Fruit fly (Drosophila melanogaster): ENCODE data around the gene Jasper.

Gene Jasper

DNA sequence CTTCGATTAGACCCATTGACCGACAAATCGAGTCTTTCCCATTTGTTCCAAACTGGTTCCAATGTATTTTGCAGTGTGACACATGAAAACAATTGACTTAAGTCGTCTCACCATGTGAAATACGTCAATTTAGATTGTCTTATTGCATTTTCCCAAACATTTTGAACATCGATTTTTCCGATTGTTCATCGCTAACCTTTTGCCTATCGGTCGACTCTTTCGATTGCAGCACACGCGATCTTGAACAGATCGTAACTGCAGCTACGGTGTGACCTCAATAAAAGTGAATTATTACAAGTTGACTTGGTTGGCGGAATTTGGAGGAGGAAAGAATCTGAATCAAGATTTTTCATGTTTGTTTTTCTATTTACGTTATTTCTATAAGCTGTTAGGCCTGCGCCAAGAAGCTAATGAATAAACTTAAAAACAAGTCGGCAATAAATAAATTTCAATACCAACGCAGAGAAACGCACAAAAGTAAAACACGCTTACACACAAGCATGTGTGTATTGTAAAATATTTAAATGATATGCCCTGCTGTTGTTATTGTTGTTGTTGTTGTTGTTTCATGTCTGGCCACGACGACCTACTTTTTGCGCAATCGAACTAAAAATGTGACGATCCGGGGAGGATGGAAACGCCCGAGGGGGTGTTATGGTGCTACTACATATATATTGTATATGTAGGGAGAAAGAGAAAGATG lies 8.3 kb downstream of the Jasper start (continued):
- TF ChIP-seq CG14860 (GFP tag; IDR thresholded peaks at IDR 0.05; ENCODE audit: partially characterized antibody) (peak; percentile 46; the same call in 2 of the 3 replicates), bbx (GFP tag; IDR thresholded peaks at IDR 0.05; ENCODE audit: partially characterized antibody) (peak; percentile 47; the same call in 1 of the 2 replicates), grau (tag; optimal IDR thresholded peaks at IDR 0.05) (peak; percentile 81), dysf (GFP tag; IDR thresholded peaks at IDR 0.05) (no peak), PHDP (tag; optimal IDR thresholded peaks at IDR 0.05) (no peak), Side (GFP tag; optimal IDR thresholded peaks at IDR 0.05) (no peak), Xrp1 (GFP tag; IDR thresholded peaks at IDR 0.05) (no peak), CG8089 (GFP tag; optimal IDR thresholded peaks at IDR 0.05) (no peak), Scr (GFP tag; IDR thresholded peaks at IDR 0.05; ENCODE audit: partially characterized antibody) (0 out of 2 replicates have a peak, but pooled peaks have one; percentile 30), CG17802 (tag; optimal IDR thresholded peaks at IDR 0.05) (no peak), tap (tag; optimal IDR thresholded peaks at IDR 0.05) (no peak), nom (GFP tag; optimal IDR thresholded peaks at IDR 0.05) (no peak), Ets65A (GFP tag) (peak; percentile 9), TFAM (GFP tag; optimal IDR thresholded peaks at IDR 0.05) (no peak), Atf-2 (GFP tag; optimal IDR thresholded peaks at IDR 0.05) (no peak), kni (GFP tag; optimal IDR thresholded peaks at IDR 0.05) (peak; percentile 76), CG17612 (GFP tag; IDR thresholded peaks at IDR 0.05) (no peak), nerfin-1 (tag; optimal IDR thresholded peaks at IDR 0.05) (no peak), shn (GFP tag; optimal IDR thresholded peaks at IDR 0.05) (no peak), trem (tag; optimal IDR thresholded peaks at IDR 0.05) (no peak), kay (GFP tag; optimal IDR thresholded peaks at IDR 0.05) (no peak), fd3F (GFP tag; optimal IDR thresholded peaks at IDR 0.05) (no peak), B-H1 (GFP tag; IDR thresholded peaks at IDR 0.05) (no peak), H15 (GFP tag; IDR thresholded peaks at IDR 0.05) (no peak), crc (GFP tag; optimal IDR thresholded peaks at IDR 0.05) (no peak), zfh1 (GFP tag; IDR thresholded peaks at IDR 0.05) (no peak), CG12744 (GFP tag; optimal IDR thresholded peaks at IDR 0.05) (no peak), Lim3 (GFP tag; IDR thresholded peaks at IDR 0.05) (no peak), CG7556 (GFP tag; optimal IDR thresholded peaks at IDR 0.05) (no peak), CkIIα-i1 (GFP tag; IDR thresholded peaks at IDR 0.05) (no peak), sd (tag; optimal IDR thresholded peaks at IDR 0.05) (peak; percentile 83), CG6791 (GFP tag; IDR thresholded peaks at IDR 0.05; ENCODE audit: partially characterized antibody) (peak; percentile 64; the same call in 1 of the 3 replicates), crol (GFP tag; IDR thresholded peaks at IDR 0.05) (peak; percentile 94), CG10321 (GFP tag; IDR thresholded peaks at IDR 0.05) (no peak), CG4360 (GFP tag; IDR thresholded peaks at IDR 0.05) (peak; percentile 86), Atf3 (GFP tag; optimal IDR thresholded peaks at IDR 0.05) (no peak), chm (GFP tag; IDR thresholded peaks at IDR 0.05) (no peak), HLH4C (GFP tag; IDR thresholded peaks at IDR 0.05; ENCODE audit: partially characterized antibody) (peak; percentile 50; the same call in 2 of the 3 replicates), CG6654 (GFP tag; optimal IDR thresholded peaks at IDR 0.05) (no peak), prd (optimal IDR thresholded peaks at IDR 0.05) (no peak), prd (GFP tag; IDR thresholded peaks at IDR 0.05) (no peak), tio (GFP tag; optimal IDR thresholded peaks at IDR 0.05) (no peak), GATAe (GFP tag; conservative IDR thresholded peaks at IDR 0.05) (no peak), CG6272 (GFP tag; IDR thresholded peaks at IDR 0.05) (no peak), Sox102F (GFP tag; optimal IDR thresholded peaks at IDR 0.05) (no peak), CG34376 (GFP tag; optimal IDR thresholded peaks at IDR 0.05) (peak; percentile 56), Sin3A (optimal IDR thresholded peaks at IDR 0.05) (no peak), CG30431 (GFP tag; optimal IDR thresholded peaks at IDR 0.05) (no peak), Stat92E (GFP tag; optimal IDR thresholded peaks at IDR 0.05) (no peak), kah (GFP tag; optimal IDR thresholded peaks at IDR 0.05) (no peak), CG8944 (GFP tag; optimal IDR thresholded peaks at IDR 0.05) (no peak)
